Worm (Caenorhabditis elegans) whole organism, L1 larva: ENCODE data around the gene T28C6.7.

Source experiments
- C04F5.9 ChIP-seq: sonication (generic microtip); optimal IDR thresholded peaks from 2 replicates; lab custom pipeline; 2016; ENCODE audit warnings: missing genetic modification characterization, missing compliant biosample characterization
- C16A3.4 ChIP-seq: fragments of 150-350 bp; optimal IDR thresholded peaks from 2 replicates; lab custom pipeline; 2014; ENCODE audit warnings: missing biosample characterization, missing genetic modification characterization
- C34B4.2 ChIP-seq: sonication (generic microtip); optimal IDR thresholded peaks from 2 replicates; lab custom pipeline; 2017; ENCODE audit warnings: mild to moderate bottlenecking, missing genetic modification characterization, missing compliant biosample characterization
- Y116A8C.19 ChIP-seq: sonication (generic microtip); optimal IDR thresholded peaks from 2 replicates; lab custom pipeline; 2016; ENCODE audit warnings: missing compliant biosample characterization, missing genetic modification characterization, borderline replicate concordance
- aha-1 ChIP-seq: fragments of 150-350 bp; optimal IDR thresholded peaks from 2 replicates; lab custom pipeline; 2014; ENCODE audit warnings: missing biosample characterization, missing genetic modification characterization
- ama-1 ChIP-seq: fragments of 150-350 bp; optimal IDR thresholded peaks from 2 replicates; lab custom pipeline; 2014
- ceh-63 ChIP-seq: fragments of 200-800 bp; sonication (Bioruptor generic); optimal IDR thresholded peaks from 2 replicates; lab custom pipeline; 2018; ENCODE audit warnings: mild to moderate bottlenecking, missing genetic modification characterization, missing compliant biosample characterization
- ceh-88 ChIP-seq: fragments of 200-800 bp; sonication (Bioruptor generic); IDR thresholded peaks from 2 replicates; pipeline ENCODE4 v1.3.6; 2022; ENCODE audit warnings: missing genetic modification characterization, missing compliant biosample characterization
- ceh-90 ChIP-seq: sonication (generic microtip); optimal IDR thresholded peaks from 2 replicates; lab custom pipeline; 2016; ENCODE audit warnings: missing genetic modification characterization, missing compliant biosample characterization
- ces-1 ChIP-seq: fragments of 150-350 bp; optimal IDR thresholded peaks from 2 replicates; lab custom pipeline; 2014; ENCODE audit warnings: missing biosample characterization, missing genetic modification reagents, missing genetic modification characterization
- dpl-1 ChIP-seq, 3 experiments: fragments of 150-350 bp in 2 of 3; sonication (generic microtip) in 1 of 3; optimal IDR thresholded peaks; 2 replicates each; lab custom pipeline; 2014 to 2017; ENCODE audit warnings: missing biosample characterization in 3 of 3, missing genetic modification characterization in 3 of 3, missing genetic modification reagents in 3 of 3
- dsc-1 ChIP-seq: sonication (generic microtip); optimal IDR thresholded peaks from 2 replicates; lab custom pipeline; 2016; ENCODE audit warnings: mild to moderate bottlenecking, missing genetic modification characterization, missing compliant biosample characterization
- efl-3 ChIP-seq: fragments of 200-800 bp; sonication (Bioruptor generic); optimal IDR thresholded peaks from 2 replicates; lab custom pipeline; 2018; ENCODE audit warnings: mild to moderate bottlenecking, missing genetic modification characterization, missing compliant biosample characterization
- egl-27 ChIP-seq, 2 experiments: fragments of 150-350 bp in 1 of 2; sonication (generic microtip); optimal IDR thresholded peaks; 3 replicates each; lab custom pipeline; 2017 to 2018; ENCODE audit warnings: missing biosample characterization in 2 of 2, missing genetic modification characterization in 2 of 2, missing genetic modification reagents in 2 of 2
- ets-5 ChIP-seq: fragments of 200-800 bp; sonication (Bioruptor generic); IDR thresholded peaks from 2 replicates; pipeline ENCODE4 v1.3.6; 2022; ENCODE audit warnings: missing genetic modification characterization, missing compliant biosample characterization
- fkh-4 ChIP-seq: sonication (generic microtip); optimal IDR thresholded peaks from 2 replicates; lab custom pipeline; 2016; ENCODE audit warnings: missing compliant biosample characterization, missing genetic modification characterization, borderline replicate concordance
- fkh-8 ChIP-seq: sonication (generic microtip); optimal IDR thresholded peaks from 2 replicates; lab custom pipeline; 2016; ENCODE audit warnings: mild to moderate bottlenecking, missing genetic modification characterization, missing compliant biosample characterization
- fos-1 ChIP-seq: fragments of 150-350 bp; optimal IDR thresholded peaks from 2 replicates; lab custom pipeline; 2014; ENCODE audit warnings: missing biosample characterization, missing genetic modification characterization
- grh-1 ChIP-seq: fragments of 200-800 bp; sonication (Bioruptor generic); IDR thresholded peaks from 2 replicates; pipeline ENCODE4 v1.3.6; 2022; ENCODE audit warnings: missing genetic modification reagents, missing genetic modification characterization, missing compliant biosample characterization
- hlh-17 ChIP-seq: fragments of 200-800 bp; sonication (Bioruptor generic); optimal IDR thresholded peaks from 2 replicates; lab custom pipeline; 2018; ENCODE audit warnings: missing genetic modification characterization, mild to moderate bottlenecking, missing compliant biosample characterization, moderate library complexity, borderline replicate concordance
- hlh-4 ChIP-seq: sonication (generic microtip); optimal IDR thresholded peaks from 2 replicates; lab custom pipeline; 2016; ENCODE audit warnings: mild to moderate bottlenecking, missing genetic modification characterization, missing compliant biosample characterization
- hpl-2 ChIP-seq: fragments of 150-350 bp; optimal IDR thresholded peaks from 2 replicates; lab custom pipeline; 2014; ENCODE audit warnings: missing biosample characterization, missing genetic modification reagents, missing genetic modification characterization
- lir-3 ChIP-seq: sonication (generic microtip); optimal IDR thresholded peaks from 2 replicates; lab custom pipeline; 2016; ENCODE audit warnings: mild to moderate bottlenecking, missing genetic modification characterization, moderate library complexity, missing compliant biosample characterization; ENCODE audit not compliant: poor library complexity
- mdl-1 ChIP-seq, 2 experiments: fragments of 150-350 bp; optimal IDR thresholded peaks; 2 replicates each; lab custom pipeline; 2014 to 2017; ENCODE audit warnings: missing biosample characterization in 2 of 2, missing genetic modification characterization in 2 of 2, inconsistent platforms in 1 of 2
- mep-1 ChIP-seq: fragments of 150-350 bp; optimal IDR thresholded peaks from 2 replicates; lab custom pipeline; 2014; ENCODE audit warnings: missing biosample characterization, missing genetic modification characterization
- nhr-12 ChIP-seq: sonication (generic microtip); optimal IDR thresholded peaks from 2 replicates; lab custom pipeline; 2017; ENCODE audit warnings: missing biosample characterization, missing genetic modification characterization
- nhr-19 ChIP-seq: fragments of 200-800 bp; sonication (Bioruptor generic); conservative IDR thresholded peaks from 2 replicates; pipeline ENCODE4 v1.3.6; 2022; ENCODE audit warnings: missing genetic modification characterization, missing compliant biosample characterization
- nhr-20 ChIP-seq: sonication (generic microtip); optimal IDR thresholded peaks from 2 replicates; lab custom pipeline; 2016; ENCODE audit warnings: mild to moderate bottlenecking, missing genetic modification characterization, missing compliant biosample characterization
- nhr-237 ChIP-seq: fragments of 150-350 bp; optimal IDR thresholded peaks from 2 replicates; lab custom pipeline; 2014; ENCODE audit warnings: missing biosample characterization, missing genetic modification characterization
- nhr-71 ChIP-seq: sonication (generic microtip); optimal IDR thresholded peaks from 2 replicates; lab custom pipeline; 2016; ENCODE audit warnings: mild to moderate bottlenecking, missing genetic modification characterization, moderate library complexity, missing compliant biosample characterization
- nhr-77 ChIP-seq: fragments of 150-350 bp; optimal IDR thresholded peaks from 2 replicates; lab custom pipeline; 2014; ENCODE audit warnings: missing biosample characterization, missing genetic modification characterization
- nhr-85 ChIP-seq: sonication (generic microtip); peaks from one replicate; lab custom pipeline; 2016; ENCODE audit warnings: missing genetic modification characterization, inconsistent platforms, missing compliant biosample characterization
- nhr-90 ChIP-seq: sonication (generic microtip); optimal IDR thresholded peaks from 2 replicates; lab custom pipeline; 2016; ENCODE audit warnings: mild to moderate bottlenecking, missing genetic modification characterization, missing compliant biosample characterization; ENCODE audit not compliant: poor library complexity
- pax-3 ChIP-seq: fragments of 200-800 bp; sonication (Bioruptor generic); optimal IDR thresholded peaks from 2 replicates; lab custom pipeline; 2018; ENCODE audit warnings: mild to moderate bottlenecking, missing genetic modification characterization, moderate library complexity, missing compliant biosample characterization
- rnt-1 ChIP-seq: sonication (generic microtip); optimal IDR thresholded peaks from 2 replicates; lab custom pipeline; 2016; ENCODE audit warnings: mild to moderate bottlenecking, missing genetic modification characterization, moderate library complexity, missing compliant biosample characterization
- skn-1 ChIP-seq: fragments of 150-350 bp; optimal IDR thresholded peaks from 2 replicates; lab custom pipeline; 2014; ENCODE audit warnings: missing biosample characterization, missing genetic modification characterization
- sox-4 ChIP-seq: sonication (generic microtip); optimal IDR thresholded peaks from 2 replicates; lab custom pipeline; 2016; ENCODE audit warnings: missing genetic modification characterization, missing compliant biosample characterization
- sup-37 ChIP-seq: fragments of 200-800 bp; sonication (Bioruptor generic); optimal IDR thresholded peaks from 2 replicates; lab custom pipeline; 2018; ENCODE audit warnings: mild to moderate bottlenecking, missing genetic modification characterization, missing compliant biosample characterization
- swsn-7 ChIP-seq: sonication (generic microtip); optimal IDR thresholded peaks from 2 replicates; lab custom pipeline; 2016; ENCODE audit warnings: missing genetic modification characterization, missing compliant biosample characterization
- tbx-2 ChIP-seq: sonication (generic microtip); optimal IDR thresholded peaks from 2 replicates; lab custom pipeline; 2016; ENCODE audit warnings: missing genetic modification characterization, missing compliant biosample characterization
- tlp-1 ChIP-seq: fragments of 150-350 bp; optimal IDR thresholded peaks from 2 replicates; lab custom pipeline; 2014; ENCODE audit warnings: missing biosample characterization, missing genetic modification characterization
- unc-130 ChIP-seq: fragments of 150-350 bp; optimal IDR thresholded peaks from 2 replicates; lab custom pipeline; 2017; ENCODE audit warnings: missing biosample characterization, missing genetic modification characterization, inconsistent platforms
- unc-30 ChIP-seq: sonication (generic microtip); optimal IDR thresholded peaks from 2 replicates; lab custom pipeline; 2017; ENCODE audit warnings: missing biosample characterization, missing genetic modification characterization
- unc-98 ChIP-seq: fragments of 200-800 bp; sonication (Bioruptor generic); IDR thresholded peaks from 2 replicates; pipeline ENCODE4 v1.3.6; 2022; ENCODE audit warnings: missing genetic modification characterization, missing compliant biosample characterization
- vab-15 ChIP-seq: sonication (generic microtip); optimal IDR thresholded peaks from 2 replicates; lab custom pipeline; 2017; ENCODE audit warnings: missing genotype, mild to moderate bottlenecking, missing genetic modification characterization, missing compliant biosample characterization

Gene T28C6.7

DNA sequence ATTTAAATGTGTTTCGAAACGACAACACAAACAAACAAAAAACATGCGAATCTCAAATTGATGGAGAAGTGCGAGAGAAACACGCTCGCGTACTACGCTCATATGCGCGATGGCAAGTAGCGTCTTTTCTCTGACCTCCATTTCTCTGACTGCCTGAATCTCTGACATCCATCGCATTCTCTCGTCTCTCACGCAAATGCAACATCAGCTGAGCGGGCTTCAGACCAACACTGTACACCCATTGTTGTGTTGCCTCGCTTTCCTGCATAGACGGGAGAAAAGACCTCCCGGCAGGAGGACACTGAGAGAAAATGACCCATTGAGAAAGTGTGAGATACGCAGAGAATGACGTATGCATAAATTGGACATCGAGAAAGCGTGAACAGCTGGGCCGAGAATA is 45.4 kb upstream of the T28C6.7 start (continued):
- TF ChIP-seq fkh-4 (tag; lab: Kevin White, UChicago) (no peak), tbx-2 (peak; percentile 58), vab-15 (tag; lab: Kevin White, UChicago) (no peak), unc-98 (GFP tag; lab: Robert Waterston, UW) (no peak), nhr-85 (tag; lab: Kevin White, UChicago) (peak; percentile 99), fos-1 (tag; lab: Kevin White, UChicago) (no peak), C34B4.2 (tag; lab: Kevin White, UChicago) (no peak), dsc-1 (tag; lab: Kevin White, UChicago) (peak; percentile 27), nhr-237 (tag; lab: Kevin White, UChicago) (peak; percentile 32), Y116A8C.19 (no peak), ceh-88 (GFP tag; lab: Robert Waterston, UW) (no peak), egl-27 (tag; optimal IDR thresholded peaks at IDR 0.05; lab: Kevin White, UChicago) (peak; percentile 28 to 56), lir-3 (tag; lab: Kevin White, UChicago) (peak; percentile 30), pax-3 (tag; lab: Kevin White, UChicago) (no peak), C04F5.9 (no peak), sup-37 (GFP tag; lab: Kevin White, UChicago) (no peak), unc-30 (tag; lab: Kevin White, UChicago) (no peak), rnt-1 (tag; lab: Kevin White, UChicago) (peak; percentile 62), nhr-20 (peak; percentile 81), grh-1 (GFP tag; lab: Robert Waterston, UW) (no peak), nhr-90 (tag; lab: Kevin White, UChicago) (peak; percentile 63), unc-130 (tag; lab: Kevin White, UChicago) (no peak), ceh-63 (GFP tag; lab: Kevin White, UChicago) (no peak), nhr-19 (GFP tag; lab: Robert Waterston, UW) (peak; percentile 62), mdl-1 (tag; optimal IDR thresholded peaks at IDR 0.05; lab: Kevin White, UChicago) (peak in 1 of 2 experiments; percentile 85), mep-1 (peak; percentile 80), hpl-2 (peak; percentile 46), C16A3.4 (tag; lab: Kevin White, UChicago) (peak; percentile 83), aha-1 (tag; lab: Kevin White, UChicago) (no peak), nhr-77 (tag; lab: Kevin White, UChicago) (peak; percentile 75), hlh-17 (no peak), ceh-90 (tag; lab: Kevin White, UChicago) (no peak), ces-1 (GFP tag; lab: Kevin White, UChicago) (no peak), ets-5 (no peak), nhr-71 (tag; lab: Kevin White, UChicago) (peak; percentile 86), efl-3 (no peak), dpl-1 (GFP tag; optimal IDR thresholded peaks at IDR 0.05; lab: Kevin White, UChicago) (peak; percentile 40 to 59 (median 53)), fkh-8 (tag; lab: Kevin White, UChicago) (no peak), tlp-1 (tag; lab: Kevin White, UChicago) (no peak), swsn-7 (tag; lab: Kevin White, UChicago) (peak; percentile 56), nhr-12 (tag; lab: Kevin White, UChicago) (no peak), sox-4 (tag; lab: Kevin White, UChicago) (no peak), ama-1 (lab: Kevin White, UChicago) (no peak), hlh-4 (tag; lab: Kevin White, UChicago) (no peak), skn-1 (peak; percentile 49)
